Worm (Caenorhabditis elegans) whole organism, L2 larva: ENCODE results near the gene lin-31.

Experiments
- F13H6.1 ChIP-seq: sonication (generic microtip); optimal IDR thresholded peaks from 2 replicates; lab custom pipeline; 2016; ENCODE audit warnings: missing genetic modification characterization, missing compliant biosample characterization
- R02D3.7 ChIP-seq: fragments of 150-350 bp; optimal IDR thresholded peaks from 2 replicates; lab custom pipeline; 2014; ENCODE audit warnings: missing biosample characterization, missing genetic modification characterization
- blmp-1 ChIP-seq: sonication (generic microtip); optimal IDR thresholded peaks from 2 replicates; lab custom pipeline; 2017; ENCODE audit warnings: missing genetic modification characterization, mild to moderate bottlenecking, missing compliant biosample characterization, antibody characterized with exemption, moderate library complexity; ENCODE audit not compliant: insufficient read depth
- ceh-16 ChIP-seq: fragments of 150-350 bp; optimal IDR thresholded peaks from 2 replicates; lab custom pipeline; 2014; ENCODE audit warnings: missing biosample characterization, missing genetic modification characterization
- ceh-82 ChIP-seq: fragments of 150-350 bp; optimal IDR thresholded peaks from 2 replicates; lab custom pipeline; 2014; ENCODE audit warnings: missing biosample characterization, missing genetic modification characterization
- egl-27 ChIP-seq: sonication (generic microtip); optimal IDR thresholded peaks from 3 replicates; lab custom pipeline; 2017; ENCODE audit warnings: missing biosample characterization, missing genetic modification reagents, missing genetic modification characterization
- elt-1 ChIP-seq: fragments of 150-350 bp; optimal IDR thresholded peaks from 2 replicates; lab custom pipeline; 2014; ENCODE audit warnings: missing biosample characterization, missing genetic modification characterization
- fos-1 ChIP-seq: fragments of 150-350 bp; optimal IDR thresholded peaks from 2 replicates; lab custom pipeline; 2014; ENCODE audit warnings: missing biosample characterization, missing genetic modification characterization
- lin-11 ChIP-seq: fragments of 150-350 bp; sonication (generic microtip); optimal IDR thresholded peaks from 2 replicates; lab custom pipeline; 2014; ENCODE audit warnings: missing biosample characterization, missing genetic modification characterization, inconsistent platforms, mixed read lengths
- lin-13 ChIP-seq: fragments of 150-350 bp; optimal IDR thresholded peaks from 2 replicates; lab custom pipeline; 2014; ENCODE audit warnings: missing biosample characterization, missing genetic modification reagents, missing genetic modification characterization
- mbf-1 ChIP-seq: sonication (generic microtip); optimal IDR thresholded peaks from 2 replicates; lab custom pipeline; 2017; ENCODE audit warnings: missing biosample characterization, missing genetic modification characterization
- peb-1 ChIP-seq: fragments of 150-350 bp; optimal IDR thresholded peaks from 2 replicates; lab custom pipeline; 2014; ENCODE audit warnings: missing biosample characterization, missing genetic modification characterization
- sem-4 ChIP-seq: fragments of 150-350 bp; optimal IDR thresholded peaks from 2 replicates; lab custom pipeline; 2014; ENCODE audit warnings: missing biosample characterization, missing genetic modification reagents, missing genetic modification characterization
- sma-9 ChIP-seq, 2 experiments: fragments of 150-350 bp in 1 of 2; sonication (generic microtip) in 1 of 2; optimal IDR thresholded peaks; 2 replicates each; lab custom pipeline; 2014 to 2016; ENCODE audit warnings: missing genetic modification characterization in 2 of 2, mild to moderate bottlenecking in 1 of 2, missing biosample characterization in 1 of 2, missing compliant biosample characterization in 1 of 2, missing genetic modification reagents in 1 of 2, moderate library complexity in 1 of 2
- zag-1 ChIP-seq: fragments of 150-350 bp; optimal IDR thresholded peaks from 2 replicates; lab custom pipeline; 2014; ENCODE audit warnings: missing biosample characterization, missing genetic modification characterization
- ztf-1 ChIP-seq: fragments of 200-800 bp; sonication (Bioruptor generic); conservative IDR thresholded peaks from 2 replicates; pipeline ENCODE4 v1.3.6; 2022; ENCODE audit warnings: missing genetic modification characterization, missing compliant biosample characterization
- ztf-11 ChIP-seq: sonication (generic microtip); optimal IDR thresholded peaks from 2 replicates; lab custom pipeline; 2017; ENCODE audit warnings: missing biosample characterization, missing genetic modification characterization

Gene lin-31

DNA sequence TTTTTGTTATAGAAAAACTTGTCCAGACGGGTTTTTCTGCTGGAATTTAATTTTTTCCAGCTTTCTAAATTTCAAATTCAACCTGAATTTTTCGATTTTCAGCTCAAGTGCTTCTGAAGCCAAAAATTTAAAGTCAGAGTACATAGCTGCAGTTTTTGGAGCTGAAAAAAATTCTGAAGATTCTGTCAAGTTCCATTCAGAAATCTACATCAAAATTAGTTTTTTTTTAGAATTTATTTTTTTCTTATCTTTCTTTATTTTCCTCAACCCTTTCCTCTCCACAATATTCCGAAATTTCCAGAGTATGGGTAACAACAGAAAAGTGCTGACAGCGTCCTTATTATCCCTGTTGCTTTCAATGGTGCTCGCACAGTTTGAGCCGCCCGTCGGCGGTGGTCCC lies 45.9 kb downstream of the lin-31 start, which contains the start of gene K07D4.9:
TSS of gene K07D4.9 (plus strand) at position 301 of the 400 bp plus-strand sequence.
- TF ChIP-seq sem-4 (no peak), lin-13 (GFP tag; lab: Kevin White, UChicago) (no peak), F13H6.1 (no peak), lin-11 (no peak), egl-27 (tag; lab: Kevin White, UChicago) (no peak), zag-1 (tag; lab: Kevin White, UChicago) (no peak), mbf-1 (tag; lab: Kevin White, UChicago) (no peak), ceh-16 (no peak), ztf-11 (tag; lab: Kevin White, UChicago) (no peak), sma-9 (GFP tag; optimal IDR thresholded peaks at IDR 0.05; lab: Kevin White, UChicago) (no peak), sma-9 (tag; optimal IDR thresholded peaks at IDR 0.05; lab: Kevin White, UChicago) (no peak), peb-1 (tag; lab: Kevin White, UChicago) (no peak), ceh-82 (tag; lab: Kevin White, UChicago) (no peak)

DNA sequence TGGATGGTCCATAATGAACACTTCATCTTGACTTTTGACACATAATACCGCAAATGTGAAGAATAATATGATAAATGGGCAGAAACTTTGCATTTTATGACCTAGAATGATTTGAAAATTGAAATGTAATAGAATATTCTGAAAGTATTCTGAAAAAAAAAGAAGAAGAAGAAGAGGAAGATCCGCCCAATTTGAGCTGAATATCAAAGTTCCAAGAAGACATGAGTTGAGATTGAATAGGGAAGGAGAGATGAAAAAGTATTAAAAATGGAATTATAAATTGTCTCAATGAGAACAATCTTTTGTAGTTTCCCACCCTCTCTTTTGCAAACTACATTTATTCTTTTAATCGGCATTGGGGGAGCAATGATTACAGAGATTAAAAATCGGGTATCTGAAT lies 49.9 kb downstream of the lin-31 start, which contains the start of gene K07D4.4:
TSS of gene K07D4.4 (minus strand) at position 101 of the 400 bp plus-strand sequence.
- TF ChIP-seq ceh-16 = no peak
- TF ChIP-seq R02D3.7 (tag; lab: Kevin White, UChicago) = no peak
- no peak for TF ChIP-seq ztf-1 (GFP tag; lab: Robert Waterston, UW)
- TF ChIP-seq elt-1 (tag; lab: Kevin White, UChicago) = no peak
- TF ChIP-seq blmp-1 = no peak
- no peak for TF ChIP-seq fos-1 (tag; lab: Kevin White, UChicago)
